Fruit fly (Drosophila melanogaster) whole organism: ENCODE results near the gene CG8813.

Experiments
- CG8478 ChIP-seq: fragments of >200 bp; optimal IDR thresholded peaks from 2 replicates; lab custom pipeline; 2018; ENCODE audit warnings: inconsistent platforms
- Dll ChIP-seq: fragments of >200 bp; optimal IDR thresholded peaks from 2 replicates; lab custom pipeline; 2017
- EcR ChIP-seq, 2 experiments: fragments of >200 bp; optimal IDR thresholded peaks; 2 replicates each; lab custom pipeline; 2017; ENCODE audit warnings: missing biosample characterization in 2 of 2, missing genetic modification characterization in 2 of 2, missing genetic modification reagents in 2 of 2
- pan ChIP-seq: fragments of >200 bp; optimal IDR thresholded peaks from 2 replicates; lab custom pipeline; 2017
- psq ChIP-seq: fragments of >200 bp; optimal IDR thresholded peaks from 2 replicates; lab custom pipeline; 2017
- usp ChIP-seq: fragments of >200 bp; optimal IDR thresholded peaks from 2 replicates; lab custom pipeline; 2017; ENCODE audit warnings: missing biosample characterization, missing genetic modification characterization, mixed read lengths

Gene CG8813

dm6 chr2L:2851589-2851988 lies 17.9 kb upstream of the CG8813 start:
- TF ChIP-seq Dll (lab: Kevin White, UChicago) (no peak), pan (no peak), usp (GFP tag; lab: Kevin White, UChicago) (no peak), CG8478 (no peak), EcR (GFP tag; optimal IDR thresholded peaks at IDR 0.05; lab: Kevin White, UChicago) (no peak), psq (lab: Kevin White, UChicago) (no peak)

dm6 chr2L:2855204-2855768 lies 14.2 kb upstream of the CG8813 start:
- TF ChIP-seq usp (GFP tag; lab: Kevin White, UChicago): no peak
- no peak for TF ChIP-seq CG8478
- no peak for TF ChIP-seq EcR (GFP tag; optimal IDR thresholded peaks at IDR 0.05; lab: Kevin White, UChicago)
- TF ChIP-seq Dll (lab: Kevin White, UChicago): no peak
- no peak for TF ChIP-seq pan
- no peak for TF ChIP-seq psq (lab: Kevin White, UChicago)

- TF ChIP-seq usp (GFP tag; lab: Kevin White, UChicago): no peak
- TF ChIP-seq pan: no peak
- TF ChIP-seq psq (lab: Kevin White, UChicago): no peak
- no peak for TF ChIP-seq EcR (GFP tag; optimal IDR thresholded peaks at IDR 0.05; lab: Kevin White, UChicago)
- no peak for TF ChIP-seq CG8478
- no peak for TF ChIP-seq Dll (lab: Kevin White, UChicago)
These were observed 13.5 kb upstream of the CG8813 start, which contains the start of the genes CG3104 and RpS21 for dm6 chr2L:2855773-2856615. Gene CG3104 (minus strand): TSS chr2L:2855778. Gene RpS21 (plus strand): TSS chr2L:2856070.

- TF ChIP-seq CG8478 (no peak), Dll (lab: Kevin White, UChicago) (no peak), EcR (GFP tag; optimal IDR thresholded peaks at IDR 0.05; lab: Kevin White, UChicago) (no peak), usp (GFP tag; lab: Kevin White, UChicago) (no peak), pan (peak; percentile 18)
These were observed 12.4 kb upstream of the CG8813 start, which contains the start of gene CG2991 for dm6 chr2L:2856960-2857584. Gene CG2991 (plus strand): TSS chr2L:2857164.

- no peak for TF ChIP-seq pan
- TF ChIP-seq psq (lab: Kevin White, UChicago): no peak
- no peak for TF ChIP-seq CG8478
- TF ChIP-seq usp (GFP tag; lab: Kevin White, UChicago): no peak
- TF ChIP-seq Dll (lab: Kevin White, UChicago): no peak
- TF ChIP-seq EcR (GFP tag; optimal IDR thresholded peaks at IDR 0.05; lab: Kevin White, UChicago): no peak
These were observed 11.4 kb upstream of the CG8813 start for dm6 chr2L:2857862-2858734.

dm6 chr2L:2861140-2861884 lies 8.1 kb upstream of the CG8813 start:
- TF ChIP-seq psq (lab: Kevin White, UChicago) (no peak), CG8478 (no peak), usp (GFP tag; lab: Kevin White, UChicago) (no peak), EcR (GFP tag; optimal IDR thresholded peaks at IDR 0.05; lab: Kevin White, UChicago) (peak in 1 of 2 experiments; percentile 73)

dm6 chr2L:2861885-2862620 lies 7.4 kb upstream of the CG8813 start:
- TF ChIP-seq CG8478: no peak
- TF ChIP-seq usp (GFP tag; lab: Kevin White, UChicago): no peak
- TF ChIP-seq pan: no peak
- TF ChIP-seq Dll (lab: Kevin White, UChicago): no peak
- no peak for TF ChIP-seq EcR (GFP tag; optimal IDR thresholded peaks at IDR 0.05; lab: Kevin White, UChicago)

dm6 chr2L:2862621-2862962 lies 6.9 kb upstream of the CG8813 start:
- TF ChIP-seq CG8478: no peak
- TF ChIP-seq psq (lab: Kevin White, UChicago): no peak

- TF ChIP-seq pan (no peak), EcR (GFP tag; optimal IDR thresholded peaks at IDR 0.05; lab: Kevin White, UChicago) (no peak)
These were observed 4.9 kb upstream of the CG8813 start for dm6 chr2L:2864601-2865000.

dm6 chr2L:2865560-2866309 lies 3.7 kb upstream of the CG8813 start:
- TF ChIP-seq pan (no peak), psq (lab: Kevin White, UChicago) (no peak), EcR (GFP tag; optimal IDR thresholded peaks at IDR 0.05; lab: Kevin White, UChicago) (no peak)
